Fruit fly (Drosophila melanogaster): ENCODE results near the gene Spn28Da.
A peak's percentile ranks its signal among the peaks of the same experiment; 100 is the strongest.

Spn28Da gene

dm6 chr2L:7885271-7885670, 3.7 kb downstream of the Spn28Da start, which contains the start of the genes SmE and CG34132 (continued):
- TF ChIP-seq crol (GFP tag; IDR thresholded peaks at IDR 0.05) (no peak), Sin3A (optimal IDR thresholded peaks at IDR 0.05) (peak; percentile 72), sqz (GFP tag; optimal IDR thresholded peaks at IDR 0.05) (no peak), unc-4 (GFP tag; IDR thresholded peaks at IDR 0.05; ENCODE audit: partially characterized antibody) (peak; percentile 92), CG2199 (GFP tag; IDR thresholded peaks at IDR 0.05) (0 out of 3 replicates have a peak, but pooled peaks have one; percentile 36), CG5953 (GFP tag; IDR thresholded peaks at IDR 0.05) (no peak), CG6175 (GFP tag; IDR thresholded peaks at IDR 0.05) (no peak), NFAT (GFP tag; IDR thresholded peaks at IDR 0.05) (0 out of 2 replicates have a peak, but pooled peaks have one; percentile 16), CG31224 (GFP tag; IDR thresholded peaks at IDR 0.05) (no peak), tna (GFP tag; IDR thresholded peaks at IDR 0.05; ENCODE audit: partially characterized antibody) (peak; percentile 95), CG4404 (GFP tag; IDR thresholded peaks at IDR 0.05) (no peak), z (GFP tag; IDR thresholded peaks at IDR 0.05) (no peak), CG8290 (GFP tag; optimal IDR thresholded peaks at IDR 0.05) (no peak), CG8290 (tag; optimal IDR thresholded peaks at IDR 0.05) (peak in 1 of 2 experiments; percentile 40), Dll (GFP tag; IDR thresholded peaks at IDR 0.05; ENCODE audit: partially characterized antibody) (peak; percentile 87), pzg (GFP tag; optimal IDR thresholded peaks at IDR 0.05) (peak; percentile 88), gem (tag; optimal IDR thresholded peaks at IDR 0.05) (no peak), D19A (tag; optimal IDR thresholded peaks at IDR 0.05) (no peak), CG34376 (GFP tag; optimal IDR thresholded peaks at IDR 0.05) (no peak), CG10959 (GFP tag; IDR thresholded peaks at IDR 0.05) (no peak), CG5245 (GFP tag; optimal IDR thresholded peaks at IDR 0.05) (no peak), hth (optimal IDR thresholded peaks at IDR 0.05) (no peak), CG1529 (GFP tag; optimal IDR thresholded peaks at IDR 0.05) (no peak), CG8765 (GFP tag; IDR thresholded peaks at IDR 0.05) (no peak), CG11093 (GFP tag; IDR thresholded peaks at IDR 0.05) (no peak), CG15479 (GFP tag; optimal IDR thresholded peaks at IDR 0.05) (no peak), HLH4C (GFP tag; IDR thresholded peaks at IDR 0.05; ENCODE audit: partially characterized antibody) (peak; percentile 95), CHES-1-like (GFP tag; optimal IDR thresholded peaks at IDR 0.05) (peak; percentile 37), CG2202 (tag; optimal IDR thresholded peaks at IDR 0.05) (no peak), Optix (GFP tag; IDR thresholded peaks at IDR 0.05) (no peak), CG2116 (GFP tag; optimal IDR thresholded peaks at IDR 0.05) (peak; percentile 34), fd96Cb (tag; optimal IDR thresholded peaks at IDR 0.05) (no peak), CG2129 (GFP tag; IDR thresholded peaks at IDR 0.05; ENCODE audit: partially characterized antibody) (peak; percentile 84), Dip2 (GFP tag; IDR thresholded peaks at IDR 0.05) (no peak), ab (GFP tag; optimal IDR thresholded peaks at IDR 0.05) (no peak), dysf (GFP tag; IDR thresholded peaks at IDR 0.05) (no peak), E2f2 (GFP tag; IDR thresholded peaks at IDR 0.05) (peak; percentile 66), Chrac-16 (GFP tag; optimal IDR thresholded peaks at IDR 0.05) (no peak), Dref (GFP tag; IDR thresholded peaks at IDR 0.05) (peak; percentile 97), esg (GFP tag; conservative IDR thresholded peaks at IDR 0.05) (no peak), mld (GFP tag; IDR thresholded peaks at IDR 0.05; ENCODE audit: partially characterized antibody) (peak; percentile 97), Spps (tag; optimal IDR thresholded peaks at IDR 0.05) (no peak), CG3065 (GFP tag; optimal IDR thresholded peaks at IDR 0.05) (no peak), nau (GFP tag; optimal IDR thresholded peaks at IDR 0.05) (no peak), zen2 (GFP tag; IDR thresholded peaks at IDR 0.05; ENCODE audit: partially characterized antibody) (peak; percentile 94), CG7786 (GFP tag; optimal IDR thresholded peaks at IDR 0.05) (no peak), CG8924 (tag; optimal IDR thresholded peaks at IDR 0.05) (no peak), odd (GFP tag; optimal IDR thresholded peaks at IDR 0.05) (no peak), CG2889 (GFP tag; IDR thresholded peaks at IDR 0.05) (no peak), sisA (GFP tag; IDR thresholded peaks at IDR 0.05) (no peak), danr (GFP tag; IDR thresholded peaks at IDR 0.05) (no peak), CG14965 (GFP tag; optimal IDR thresholded peaks at IDR 0.05; ENCODE audit: borderline replicate concordance) (no peak), Scr (GFP tag; IDR thresholded peaks at IDR 0.05; ENCODE audit: partially characterized antibody) (peak; percentile 92)

All from whole organism, embryonic.